Worm (Caenorhabditis elegans): ENCODE results near the gene C08E3.13.

Gene C08E3.13

DNA sequence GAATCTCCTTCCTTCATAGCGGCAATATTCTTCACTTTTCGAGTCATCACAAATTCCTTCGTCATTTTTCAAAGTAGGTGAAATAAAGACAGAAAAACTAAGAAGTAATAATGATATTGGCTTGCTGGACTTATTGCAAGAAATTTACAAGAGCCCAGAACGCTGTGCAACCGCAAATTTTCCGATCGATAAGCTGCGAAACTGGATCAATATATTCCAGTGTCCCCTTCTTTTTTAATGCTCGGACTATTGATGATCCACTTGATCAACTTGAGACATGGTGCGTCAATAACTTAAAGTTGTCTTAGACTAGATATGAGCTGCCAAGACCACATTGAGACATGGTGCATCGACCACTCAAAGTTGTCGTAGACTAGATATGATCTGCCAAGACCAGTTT, 26.0 kb downstream of the C08E3.13 start, which contains the start of gene bath-33:
TSS of gene bath-33 (minus strand) at position 101 of the 400 bp plus-strand sequence.
- TF ChIP-seq ceh-13 (GFP tag; optimal IDR thresholded peaks at IDR 0.05) (no peak), tbx-37 (GFP tag; conservative IDR thresholded peaks at IDR 0.05) (no peak), ets-7 (tag; optimal IDR thresholded peaks at IDR 0.05) (no peak), ama-1 (optimal IDR thresholded peaks at IDR 0.05) (no peak), F13C5.2 (tag; optimal IDR thresholded peaks at IDR 0.05) (no peak), sea-1 (GFP tag; conservative IDR thresholded peaks at IDR 0.05) (no peak), hmg-4 (GFP tag; optimal IDR thresholded peaks at IDR 0.05) (no peak), scrt-1 (GFP tag; IDR thresholded peaks at IDR 0.05) (no peak), flt-1 (GFP tag; IDR thresholded peaks at IDR 0.05) (no peak), hmbx-1 (tag; optimal IDR thresholded peaks at IDR 0.05) (no peak), B0310.2 (tag; optimal IDR thresholded peaks at IDR 0.05) (no peak), pes-1 (GFP tag; IDR thresholded peaks at IDR 0.05) (no peak), tra-4 (tag; optimal IDR thresholded peaks at IDR 0.05) (no peak)

DNA sequence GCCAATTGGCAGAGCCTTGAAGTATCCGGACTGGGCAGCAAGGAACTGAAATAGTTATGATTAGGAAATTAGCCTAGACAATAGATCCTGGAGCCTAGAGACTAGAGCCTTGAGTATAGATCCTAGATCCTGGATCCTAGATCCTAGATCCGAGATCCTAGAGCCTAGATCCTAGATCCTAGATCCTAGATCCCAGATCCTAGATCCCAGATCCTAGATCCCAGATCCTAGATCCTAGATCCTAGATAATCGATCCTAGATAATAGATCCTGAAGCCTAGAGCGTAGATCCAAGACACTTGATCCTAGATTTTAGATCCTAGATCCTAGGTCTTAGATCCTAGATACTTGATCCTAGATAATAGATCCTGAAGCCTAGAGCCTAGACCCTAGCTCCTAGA, 27.1 kb downstream of the C08E3.13 start:
- TF ChIP-seq tbx-37 (GFP tag; conservative IDR thresholded peaks at IDR 0.05): no peak
- TF ChIP-seq F13C5.2 (tag; optimal IDR thresholded peaks at IDR 0.05): no peak
- TF ChIP-seq ama-1 (optimal IDR thresholded peaks at IDR 0.05): no peak
- no peak for TF ChIP-seq ceh-36 (tag; optimal IDR thresholded peaks at IDR 0.05)
- no peak for TF ChIP-seq ceh-13 (GFP tag; optimal IDR thresholded peaks at IDR 0.05)
- no peak for TF ChIP-seq B0310.2 (tag; optimal IDR thresholded peaks at IDR 0.05)
- TF ChIP-seq scrt-1 (GFP tag; IDR thresholded peaks at IDR 0.05): no peak
- TF ChIP-seq hmbx-1 (tag; optimal IDR thresholded peaks at IDR 0.05): no peak
- no peak for TF ChIP-seq hmg-4 (GFP tag; optimal IDR thresholded peaks at IDR 0.05)
- no peak for TF ChIP-seq flt-1 (GFP tag; IDR thresholded peaks at IDR 0.05)
- no peak for TF ChIP-seq pes-1 (GFP tag; IDR thresholded peaks at IDR 0.05)
- no peak for TF ChIP-seq tbx-11 (GFP tag; IDR thresholded peaks at IDR 0.05)
- no peak for TF ChIP-seq hnd-1 (tag; optimal IDR thresholded peaks at IDR 0.05)
- TF ChIP-seq aly-1 (tag; optimal IDR thresholded peaks at IDR 0.05): no peak
- TF ChIP-seq ets-7 (tag; optimal IDR thresholded peaks at IDR 0.05): no peak
- TF ChIP-seq sea-1 (GFP tag; conservative IDR thresholded peaks at IDR 0.05): no peak

DNA sequence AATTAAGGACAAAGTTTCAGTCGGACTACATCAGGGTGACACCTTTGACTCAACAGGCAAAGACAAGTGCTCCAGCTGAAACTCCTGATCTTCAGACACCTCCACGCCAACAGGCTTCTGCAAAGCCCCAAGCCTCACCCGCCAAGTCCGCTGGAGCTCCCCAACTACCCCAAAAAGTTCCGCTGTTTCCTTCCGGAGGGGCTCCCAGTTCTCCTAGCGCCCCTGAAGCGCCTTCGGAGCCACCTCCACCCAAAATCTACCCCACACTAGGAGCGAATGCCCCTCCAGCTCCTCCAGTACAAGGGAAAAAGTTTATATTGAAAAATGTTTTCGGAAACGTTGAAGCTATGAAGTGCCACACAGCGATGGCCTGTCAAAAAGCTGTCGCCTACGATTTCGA, 29.1 kb downstream of the C08E3.13 start:
- TF ChIP-seq aly-1 (tag; optimal IDR thresholded peaks at IDR 0.05) (no peak), B0310.2 (tag; optimal IDR thresholded peaks at IDR 0.05) (no peak), ceh-36 (tag; optimal IDR thresholded peaks at IDR 0.05) (no peak), hnd-1 (tag; optimal IDR thresholded peaks at IDR 0.05) (no peak), ceh-13 (GFP tag; optimal IDR thresholded peaks at IDR 0.05) (no peak)

- TF ChIP-seq ceh-36 (tag; optimal IDR thresholded peaks at IDR 0.05): no peak
- TF ChIP-seq sea-1 (GFP tag; conservative IDR thresholded peaks at IDR 0.05): no peak
- TF ChIP-seq tra-4 (tag; optimal IDR thresholded peaks at IDR 0.05): no peak
- TF ChIP-seq scrt-1 (GFP tag; IDR thresholded peaks at IDR 0.05): no peak
- TF ChIP-seq ets-7 (tag; optimal IDR thresholded peaks at IDR 0.05): no peak
- no peak for TF ChIP-seq hmbx-1 (tag; optimal IDR thresholded peaks at IDR 0.05)
- no peak for TF ChIP-seq tbx-37 (GFP tag; conservative IDR thresholded peaks at IDR 0.05)
- no peak for TF ChIP-seq hmg-4 (GFP tag; optimal IDR thresholded peaks at IDR 0.05)
- TF ChIP-seq aly-1 (tag; optimal IDR thresholded peaks at IDR 0.05): no peak
These were observed 30.6 kb downstream of the C08E3.13 start, which contains the start of gene bath-47 for ce11 chrII:1601507-1601906. TSS of gene bath-47 (plus strand) at chrII:1601811.

DNA sequence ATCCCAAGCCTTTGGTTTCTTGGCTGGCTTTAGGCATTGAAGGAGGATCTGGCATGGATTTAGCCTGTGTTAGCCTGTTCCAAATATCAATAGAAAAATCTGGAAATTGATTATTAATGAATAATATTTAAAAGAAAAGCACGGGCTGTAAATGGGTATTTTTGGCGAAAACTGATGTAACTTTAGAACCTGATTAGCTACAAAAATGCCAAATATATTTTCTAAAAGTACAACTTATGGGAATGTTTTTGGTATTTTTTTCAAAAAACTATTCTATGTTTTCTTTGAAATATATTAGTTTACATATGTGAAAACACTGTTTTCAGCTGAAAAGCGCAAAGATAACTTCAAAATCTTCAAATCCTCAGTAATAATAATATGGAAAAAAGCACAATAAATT, 31.5 kb downstream of the C08E3.13 start, which contains the start of gene bath-26:
TSS of gene bath-26 (minus strand) at position 101 of the 400 bp plus-strand sequence.
- no peak for TF ChIP-seq ama-1 (optimal IDR thresholded peaks at IDR 0.05)
- TF ChIP-seq B0310.2 (tag; optimal IDR thresholded peaks at IDR 0.05): no peak
- no peak for TF ChIP-seq tbx-37 (GFP tag; conservative IDR thresholded peaks at IDR 0.05)
- TF ChIP-seq aly-1 (tag; optimal IDR thresholded peaks at IDR 0.05): no peak
- TF ChIP-seq hnd-1 (tag; optimal IDR thresholded peaks at IDR 0.05): no peak
- no peak for TF ChIP-seq hmg-4 (GFP tag; optimal IDR thresholded peaks at IDR 0.05)
- no peak for TF ChIP-seq scrt-1 (GFP tag; IDR thresholded peaks at IDR 0.05)
- TF ChIP-seq ceh-13 (GFP tag; optimal IDR thresholded peaks at IDR 0.05): no peak
- TF ChIP-seq flt-1 (GFP tag; IDR thresholded peaks at IDR 0.05): no peak
- no peak for TF ChIP-seq tra-4 (tag; optimal IDR thresholded peaks at IDR 0.05)

DNA sequence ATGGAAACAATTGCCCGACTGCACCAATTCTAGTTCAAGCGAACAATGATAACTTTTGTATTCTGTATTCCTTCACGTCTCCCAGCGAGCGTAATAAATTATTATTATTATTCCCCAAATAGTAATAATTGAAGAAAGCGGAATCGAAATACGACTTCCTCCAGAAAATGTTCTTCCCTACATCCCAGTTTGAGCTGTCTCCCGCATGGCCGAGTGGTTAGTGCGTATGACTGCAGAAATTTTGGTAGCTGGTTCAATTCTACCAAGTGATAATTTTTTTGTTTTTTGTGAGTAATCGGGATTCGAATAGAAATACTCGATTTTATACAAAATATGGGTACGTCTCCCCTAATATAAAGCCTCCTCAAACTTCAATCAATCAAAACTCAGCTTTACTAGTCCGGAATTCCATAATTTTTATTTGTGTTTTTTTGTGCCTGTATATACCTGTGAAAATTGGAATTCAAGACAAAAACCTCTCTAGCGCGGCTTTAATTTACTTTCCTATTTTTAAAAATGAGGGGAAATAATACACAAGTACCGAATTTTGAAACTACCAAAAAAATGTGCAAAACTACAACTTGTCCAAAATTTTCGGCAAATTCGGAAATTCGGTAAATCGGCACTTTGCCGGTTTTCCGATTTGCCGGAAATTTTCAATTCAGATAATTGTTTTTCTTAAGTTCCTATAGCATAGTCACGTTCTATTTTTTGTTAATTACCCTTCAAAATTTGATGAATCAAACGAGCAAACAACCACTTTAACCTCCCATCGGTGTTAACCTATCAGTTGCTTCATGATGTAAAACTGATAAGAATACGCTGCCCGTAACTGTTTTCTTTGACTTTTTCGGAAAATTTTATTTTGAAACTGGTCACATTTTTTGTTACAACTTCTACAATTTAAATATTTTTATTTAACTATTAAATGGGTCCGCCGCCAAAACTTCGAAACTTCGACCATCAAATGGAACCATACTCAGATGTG, 34.7 kb downstream of the C08E3.13 start, which contains the start of gene bath-46:
TSS of gene bath-46 (plus strand) at position 806 of the 988 bp plus-strand sequence.
- TF ChIP-seq flt-1 (GFP tag; IDR thresholded peaks at IDR 0.05): no peak
- no peak for TF ChIP-seq aly-1 (tag; optimal IDR thresholded peaks at IDR 0.05)
- TF ChIP-seq scrt-1 (GFP tag; IDR thresholded peaks at IDR 0.05): no peak
- no peak for TF ChIP-seq ets-7 (tag; optimal IDR thresholded peaks at IDR 0.05)
- no peak for TF ChIP-seq tbx-37 (GFP tag; conservative IDR thresholded peaks at IDR 0.05)
- no peak for TF ChIP-seq ama-1 (optimal IDR thresholded peaks at IDR 0.05)
- TF ChIP-seq hnd-1 (tag; optimal IDR thresholded peaks at IDR 0.05): no peak
- no peak for TF ChIP-seq tbx-11 (GFP tag; IDR thresholded peaks at IDR 0.05)

ce11 chrII:1595137-1595536, 37.0 kb downstream of the C08E3.13 start, which contains the start of gene clec-20:
TSS of gene clec-20 (minus strand) at chrII:1595237.
- TF ChIP-seq sea-1 (GFP tag; conservative IDR thresholded peaks at IDR 0.05) (no peak), hmg-4 (GFP tag; optimal IDR thresholded peaks at IDR 0.05) (no peak), ets-7 (tag; optimal IDR thresholded peaks at IDR 0.05) (no peak), B0310.2 (tag; optimal IDR thresholded peaks at IDR 0.05) (no peak), scrt-1 (GFP tag; IDR thresholded peaks at IDR 0.05) (no peak), flt-1 (GFP tag; IDR thresholded peaks at IDR 0.05) (no peak), hnd-1 (tag; optimal IDR thresholded peaks at IDR 0.05) (no peak), ceh-36 (tag; optimal IDR thresholded peaks at IDR 0.05) (no peak)
